Fruit fly (Drosophila melanogaster): ENCODE results near the gene Taf9.

The Taf9 gene

DNA sequence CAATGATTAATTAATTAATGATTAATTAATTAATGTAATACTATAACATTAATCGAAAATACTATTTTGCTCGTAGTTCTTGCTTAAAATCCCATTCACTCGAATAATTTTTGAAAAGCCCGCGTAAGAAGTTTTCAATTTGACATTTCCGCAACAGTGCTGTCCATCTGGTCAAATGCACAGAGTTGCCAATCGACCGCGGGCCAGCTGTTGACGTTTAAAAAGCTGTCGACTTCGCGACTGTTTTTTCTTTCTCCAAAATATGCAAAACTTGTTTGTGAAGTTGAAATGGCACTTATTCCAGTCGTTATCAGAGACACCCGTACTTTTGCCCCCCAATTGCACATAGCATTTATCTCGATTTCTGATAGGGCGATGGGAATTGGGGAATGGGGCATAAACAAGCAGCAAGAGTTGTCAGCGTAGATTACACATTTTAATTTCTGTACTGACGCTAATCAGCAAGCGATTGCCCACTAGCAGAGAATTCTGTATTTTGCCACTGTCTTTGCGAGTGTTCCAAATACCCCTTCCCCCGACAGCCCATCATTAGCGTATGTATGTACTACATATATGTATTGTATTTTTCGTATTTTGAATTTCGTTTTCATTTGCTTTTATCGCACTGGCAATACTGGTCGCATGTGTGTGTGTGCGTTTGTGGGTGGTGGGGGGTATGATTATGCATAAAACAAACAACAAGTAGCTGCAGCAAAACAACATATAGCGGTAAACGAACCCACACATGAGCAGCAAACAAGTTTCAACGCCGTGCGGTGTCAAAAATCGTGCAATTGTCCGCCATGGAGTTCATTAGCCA, 14.7 kb downstream of the Taf9 start, which contains the start of gene Srx (continued):
- TF ChIP-seq pho (GFP tag; optimal IDR thresholded peaks at IDR 0.05), result peak; percentile 38
- no peak for TF ChIP-seq tx (GFP tag; optimal IDR thresholded peaks at IDR 0.05)
- no peak for TF ChIP-seq prd (optimal IDR thresholded peaks at IDR 0.05)
- no peak for TF ChIP-seq prd (GFP tag; IDR thresholded peaks at IDR 0.05)
- no peak for TF ChIP-seq CG17912 (GFP tag; optimal IDR thresholded peaks at IDR 0.05)
- TF ChIP-seq slou (GFP tag; optimal IDR thresholded peaks at IDR 0.05), result no peak
- TF ChIP-seq Dip3 (GFP tag; optimal IDR thresholded peaks at IDR 0.05), result no peak
- no peak for TF ChIP-seq Side (GFP tag; optimal IDR thresholded peaks at IDR 0.05)
- no peak for TF ChIP-seq pita (GFP tag; optimal IDR thresholded peaks at IDR 0.05)
- peak; percentile 38 for TF ChIP-seq mam (GFP tag; optimal IDR thresholded peaks at IDR 0.05)
- TF ChIP-seq CG9437 (GFP tag; optimal IDR thresholded peaks at IDR 0.05), result peak; percentile 41
- no peak for TF ChIP-seq CG5180 (GFP tag; optimal IDR thresholded peaks at IDR 0.05)
- no peak for TF ChIP-seq luna (GFP tag; optimal IDR thresholded peaks at IDR 0.05)
- no peak for TF ChIP-seq Optix (GFP tag; IDR thresholded peaks at IDR 0.05)
- no peak for TF ChIP-seq Opbp (GFP tag; IDR thresholded peaks at IDR 0.05; ENCODE audit: partially characterized antibody)
- TF ChIP-seq CG14441 (GFP tag; IDR thresholded peaks at IDR 0.05), result 0 out of 2 replicates have a peak, but pooled peaks have one; percentile 33
- no peak for TF ChIP-seq CG7271 (tag; optimal IDR thresholded peaks at IDR 0.05)
- TF ChIP-seq CG5245 (GFP tag; optimal IDR thresholded peaks at IDR 0.05), result no peak
- no peak for TF ChIP-seq cwo (GFP tag; optimal IDR thresholded peaks at IDR 0.05)
- TF ChIP-seq wor (GFP tag; IDR thresholded peaks at IDR 0.05), result no peak
- peak; percentile 50 for TF ChIP-seq Med (GFP tag)

DNA sequence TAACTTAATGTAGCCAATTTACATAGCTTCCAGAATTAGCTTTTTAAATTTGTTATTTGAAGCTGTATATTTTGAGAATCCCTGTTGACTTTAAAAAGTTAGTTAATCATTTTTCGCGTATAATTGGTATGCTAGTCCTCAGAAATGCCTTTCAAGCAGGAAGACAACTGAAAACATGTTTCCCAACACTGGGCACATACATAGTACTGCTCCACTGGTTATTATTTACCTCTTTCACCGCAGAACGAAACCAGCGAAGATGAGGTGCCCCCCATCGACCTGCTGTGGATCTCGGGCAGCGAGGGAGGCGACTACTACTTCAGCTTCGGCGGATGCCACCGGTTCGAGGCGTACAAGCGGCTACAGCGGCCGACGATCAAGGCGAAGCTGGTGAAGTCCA, 15.8 kb downstream of the Taf9 start:
- TF ChIP-seq Bteb2 (GFP tag; optimal IDR thresholded peaks at IDR 0.05), result no peak
- no peak for TF ChIP-seq CG13624 (GFP tag; optimal IDR thresholded peaks at IDR 0.05)
- TF ChIP-seq MBD-R2 (GFP tag; IDR thresholded peaks at IDR 0.05), result peak; percentile 46
- no peak for TF ChIP-seq org-1 (GFP tag; optimal IDR thresholded peaks at IDR 0.05)
- TF ChIP-seq stwl (tag; optimal IDR thresholded peaks at IDR 0.05), result peak; percentile 48
- no peak for TF ChIP-seq CG8281 (tag; optimal IDR thresholded peaks at IDR 0.05)
- no peak for TF ChIP-seq sens (GFP tag)
- peak; percentile 55 for TF ChIP-seq CG10267 (tag; optimal IDR thresholded peaks at IDR 0.05)
- 0 out of 2 replicates have a peak, but pooled peaks have one; percentile 17 for TF ChIP-seq bowl (GFP tag; IDR thresholded peaks at IDR 0.05)
- TF ChIP-seq CG17802 (tag; optimal IDR thresholded peaks at IDR 0.05), result no peak
- no peak for TF ChIP-seq CG14965 (GFP tag; optimal IDR thresholded peaks at IDR 0.05; ENCODE audit: borderline replicate concordance)
- TF ChIP-seq Med (GFP tag), result peak; percentile 57
- TF ChIP-seq dpn (GFP tag; optimal IDR thresholded peaks at IDR 0.05), result no peak
- no peak for TF ChIP-seq ttk (GFP tag; IDR thresholded peaks at IDR 0.05)
- TF ChIP-seq tgo (GFP tag; IDR thresholded peaks at IDR 0.05), result no peak
- no peak for TF ChIP-seq CG2712 (tag; optimal IDR thresholded peaks at IDR 0.05)
- no peak for TF ChIP-seq z (GFP tag; IDR thresholded peaks at IDR 0.05)
- no peak for TF ChIP-seq HLH4C (GFP tag; IDR thresholded peaks at IDR 0.05; ENCODE audit: partially characterized antibody)
- no peak for TF ChIP-seq sim (GFP tag; IDR thresholded peaks at IDR 0.05)
- no peak for TF ChIP-seq odd (GFP tag; optimal IDR thresholded peaks at IDR 0.05)

Data from whole organism, embryonic.